Worm (Caenorhabditis elegans): Measurements from ENCODE around the gene R12C12.5.

- TF ChIP-seq lin-39 (tag; optimal IDR thresholded peaks at IDR 0.05) (no peak), lin-13 (GFP tag; optimal IDR thresholded peaks at IDR 0.05) (no peak), vab-7 (GFP tag; IDR thresholded peaks at IDR 0.05) (no peak)
Measured at ce11 chrII:6082620-6083019, 37.7 kb upstream of the R12C12.5 start, which contains the start of gene F21H12.3.

All from whole organism, L4 larva.